Worm (Caenorhabditis elegans): ENCODE results near the gene nol-6.
A peak's percentile ranks its signal among the peaks of the same experiment; 100 is the strongest.

nol-6 gene

ce11 chrII:1411372-1411771 is 25.9 kb downstream of the nol-6 start, which contains the start of gene Y51H7C.9:
Gene Y51H7C.9 (minus strand): TSS chrII:1411472.
- TF ChIP-seq aly-2 (tag; optimal IDR thresholded peaks at IDR 0.05) (no peak), nhr-21 (tag; optimal IDR thresholded peaks at IDR 0.05) (no peak), unc-39 (tag; optimal IDR thresholded peaks at IDR 0.05) (no peak), peb-1 (tag; optimal IDR thresholded peaks at IDR 0.05) (no peak), egl-27 (tag; optimal IDR thresholded peaks at IDR 0.05) (no peak), F13H6.1 (tag; optimal IDR thresholded peaks at IDR 0.05) (no peak), nhr-23 (tag; optimal IDR thresholded peaks at IDR 0.05) (no peak), alr-1 (tag; optimal IDR thresholded peaks at IDR 0.05) (no peak), nhr-237 (tag; optimal IDR thresholded peaks at IDR 0.05) (no peak), zag-1 (tag; optimal IDR thresholded peaks at IDR 0.05) (no peak), mdl-1 (tag; optimal IDR thresholded peaks at IDR 0.05) (no peak), R02D3.7 (tag; optimal IDR thresholded peaks at IDR 0.05) (no peak), nhr-6 (tag; optimal IDR thresholded peaks at IDR 0.05) (no peak), sem-4 (tag; optimal IDR thresholded peaks at IDR 0.05) (no peak), nhr-12 (tag; optimal IDR thresholded peaks at IDR 0.05) (no peak), C34F6.9 (tag; optimal IDR thresholded peaks at IDR 0.05) (no peak), nhr-129 (tag; optimal IDR thresholded peaks at IDR 0.05) (no peak), sma-3 (GFP tag; optimal IDR thresholded peaks at IDR 0.05) (no peak), mab-5 (tag; optimal IDR thresholded peaks at IDR 0.05) (no peak), nhr-25 (tag; optimal IDR thresholded peaks at IDR 0.05) (no peak)

DNA sequence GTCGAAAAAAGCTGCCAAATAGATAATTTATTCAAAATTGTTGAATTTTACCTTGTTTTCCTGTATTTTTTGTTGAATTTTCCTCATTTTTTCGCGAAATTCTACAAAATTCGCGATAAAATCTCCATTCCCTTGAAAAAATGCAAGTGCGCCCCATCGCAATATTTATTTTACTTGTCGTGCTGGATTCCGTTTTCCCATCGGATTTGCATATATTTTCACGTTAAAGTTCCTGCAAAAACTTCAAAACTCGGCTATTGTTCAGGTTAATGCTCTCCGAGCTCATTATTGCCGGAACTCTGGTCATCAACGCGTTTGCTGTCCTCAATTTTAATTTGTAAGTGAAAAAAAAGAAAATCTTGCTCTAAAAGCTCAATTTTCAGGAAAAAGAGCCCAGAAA is 34.2 kb downstream of the nol-6 start, which contains the start of the genes Y51H7C.41 and cogc-4:
Gene Y51H7C.41 (plus strand): TSS at position 266 of the 400 bp plus-strand sequence.
Gene cogc-4 (plus strand): TSS at position 386 of the 400 bp plus-strand sequence.
- TF ChIP-seq blmp-1 (tag; optimal IDR thresholded peaks at IDR 0.05; ENCODE audit: insufficient read depth) = no peak
- TF ChIP-seq crh-2 (tag; optimal IDR thresholded peaks at IDR 0.05) = no peak
- TF ChIP-seq nhr-77 (tag; optimal IDR thresholded peaks at IDR 0.05) = no peak
- no peak for TF ChIP-seq sma-3 (GFP tag; optimal IDR thresholded peaks at IDR 0.05)
- TF ChIP-seq lin-39 (tag; optimal IDR thresholded peaks at IDR 0.05) = no peak
- TF ChIP-seq nhr-25 (tag; optimal IDR thresholded peaks at IDR 0.05) = no peak
- TF ChIP-seq snpc-4 (tag; optimal IDR thresholded peaks at IDR 0.05) = no peak
- TF ChIP-seq sma-9 (GFP tag; optimal IDR thresholded peaks at IDR 0.05) = no peak
- TF ChIP-seq sma-9 (tag; optimal IDR thresholded peaks at IDR 0.05) = no peak

- no peak for TF ChIP-seq nhr-23 (tag; optimal IDR thresholded peaks at IDR 0.05)
- no peak for TF ChIP-seq nhr-77 (tag; optimal IDR thresholded peaks at IDR 0.05)
- TF ChIP-seq crh-2 (tag; optimal IDR thresholded peaks at IDR 0.05) = no peak
- peak; percentile 80 for TF ChIP-seq gmeb-1 (tag; optimal IDR thresholded peaks at IDR 0.05)
- peak; percentile 7 for TF ChIP-seq sma-3 (GFP tag; optimal IDR thresholded peaks at IDR 0.05)
- peak; percentile 8 for TF ChIP-seq snpc-4 (tag; optimal IDR thresholded peaks at IDR 0.05)
- TF ChIP-seq nhr-25 (tag; optimal IDR thresholded peaks at IDR 0.05) = no peak
- TF ChIP-seq elt-3 (tag; optimal IDR thresholded peaks at IDR 0.05) = no peak
- no peak for TF ChIP-seq unc-62 (GFP tag; optimal IDR thresholded peaks at IDR 0.05)
- TF ChIP-seq unc-39 (tag; optimal IDR thresholded peaks at IDR 0.05) = no peak
- no peak for TF ChIP-seq nhr-12 (tag; optimal IDR thresholded peaks at IDR 0.05)
- TF ChIP-seq ZK546.5 (tag; optimal IDR thresholded peaks at IDR 0.05) = no peak
- no peak for TF ChIP-seq ztf-1 (GFP tag; conservative IDR thresholded peaks at IDR 0.05)
- peak; percentile 70 for TF ChIP-seq C34F6.9 (tag; optimal IDR thresholded peaks at IDR 0.05)
- peak in 1 of 2 experiments; percentile 75 for TF ChIP-seq lsy-2 (tag; optimal IDR thresholded peaks at IDR 0.05)
- TF ChIP-seq mdl-1 (tag; optimal IDR thresholded peaks at IDR 0.05) = no peak
- TF ChIP-seq peb-1 (tag; optimal IDR thresholded peaks at IDR 0.05) = no peak
- no peak for TF ChIP-seq alr-1 (tag; optimal IDR thresholded peaks at IDR 0.05)
- no peak for TF ChIP-seq lin-11 (tag; optimal IDR thresholded peaks at IDR 0.05)
- TF ChIP-seq sma-9 (GFP tag; optimal IDR thresholded peaks at IDR 0.05) = peak; percentile 23
- no peak for TF ChIP-seq sma-9 (tag; optimal IDR thresholded peaks at IDR 0.05)
- no peak for TF ChIP-seq nhr-129 (tag; optimal IDR thresholded peaks at IDR 0.05)
- TF ChIP-seq fos-1 (tag; optimal IDR thresholded peaks at IDR 0.05) = no peak
- TF ChIP-seq blmp-1 (tag; optimal IDR thresholded peaks at IDR 0.05; ENCODE audit: insufficient read depth) = no peak
- peak; percentile 44 for TF ChIP-seq mab-5 (tag; optimal IDR thresholded peaks at IDR 0.05)
- peak; percentile 72 for TF ChIP-seq unc-55 (GFP tag; optimal IDR thresholded peaks at IDR 0.05)
- peak; percentile 46 for TF ChIP-seq F13H6.1 (tag; optimal IDR thresholded peaks at IDR 0.05)
- TF ChIP-seq skn-1 (tag; optimal IDR thresholded peaks at IDR 0.05) = no peak
- no peak for TF ChIP-seq ceh-16 (tag; optimal IDR thresholded peaks at IDR 0.05)
- TF ChIP-seq nhr-11 (tag; optimal IDR thresholded peaks at IDR 0.05) = no peak
- TF ChIP-seq egl-27 (tag; optimal IDR thresholded peaks at IDR 0.05) = no peak
- TF ChIP-seq ztf-11 (tag; optimal IDR thresholded peaks at IDR 0.05) = no peak
These were observed 35.1 kb downstream of the nol-6 start, which contains the start of gene Y51H7C.7 for ce11 chrII:1402167-1402619. Gene Y51H7C.7 (plus strand): TSS chrII:1402569.

Measured in whole organism, L2 larva.